Worm (Caenorhabditis elegans): ENCODE measurements around the gene rsp-6.

The rsp-6 gene

ce11 chrIV:7816402-7817102 is 25.5 kb upstream of the rsp-6 start (continued):
- TF ChIP-seq zip-4 (GFP tag; optimal IDR thresholded peaks at IDR 0.05): no peak
- TF ChIP-seq nhr-71 (tag; optimal IDR thresholded peaks at IDR 0.05): peak; percentile 56
- no peak for TF ChIP-seq ceh-82 (tag; optimal IDR thresholded peaks at IDR 0.05)
- TF ChIP-seq nhr-90 (tag; optimal IDR thresholded peaks at IDR 0.05; ENCODE audit: poor library complexity): peak; percentile 79
- no peak for TF ChIP-seq unc-86 (tag; optimal IDR thresholded peaks at IDR 0.05)
- no peak for TF ChIP-seq C16A3.4 (tag; optimal IDR thresholded peaks at IDR 0.05)
- peak; percentile 41 for TF ChIP-seq nhr-20 (tag; optimal IDR thresholded peaks at IDR 0.05)
- TF ChIP-seq fkh-4 (tag; optimal IDR thresholded peaks at IDR 0.05; ENCODE audit: borderline replicate concordance): peak; percentile 60
- no peak for TF ChIP-seq tlp-1 (tag; optimal IDR thresholded peaks at IDR 0.05)
- no peak for TF ChIP-seq unc-98 (GFP tag; IDR thresholded peaks at IDR 0.05)
- no peak for TF ChIP-seq ztf-4 (tag; optimal IDR thresholded peaks at IDR 0.05)
- TF ChIP-seq ceh-8 (GFP tag; optimal IDR thresholded peaks at IDR 0.05): no peak
- TF ChIP-seq sox-4 (tag; optimal IDR thresholded peaks at IDR 0.05): peak; percentile 64
- peak; percentile 68 for TF ChIP-seq nhr-47 (tag; optimal IDR thresholded peaks at IDR 0.05)
- no peak for TF ChIP-seq efl-3 (GFP tag; optimal IDR thresholded peaks at IDR 0.05)
- no peak for TF ChIP-seq lin-13 (GFP tag; optimal IDR thresholded peaks at IDR 0.05)
- TF ChIP-seq ceh-88 (GFP tag; IDR thresholded peaks at IDR 0.05): no peak; the same call in 1 of the 2 replicates
- no peak for TF ChIP-seq snpc-4 (tag; optimal IDR thresholded peaks at IDR 0.05)
- TF ChIP-seq aha-1 (tag; optimal IDR thresholded peaks at IDR 0.05): no peak
- TF ChIP-seq C04F5.9 (tag; optimal IDR thresholded peaks at IDR 0.05): peak; percentile 40
- no peak for TF ChIP-seq mdl-1 (tag; optimal IDR thresholded peaks at IDR 0.05)
- TF ChIP-seq elt-2 (tag; optimal IDR thresholded peaks at IDR 0.05): peak; percentile 22
- TF ChIP-seq mep-1 (tag; optimal IDR thresholded peaks at IDR 0.05): no peak
- TF ChIP-seq ceh-63 (GFP tag; optimal IDR thresholded peaks at IDR 0.05): no peak
- peak; percentile 49 for TF ChIP-seq xbp-1 (tag; optimal IDR thresholded peaks at IDR 0.05)
- no peak for TF ChIP-seq fos-1 (tag; optimal IDR thresholded peaks at IDR 0.05)
- no peak for TF ChIP-seq F16B12.6 (tag; optimal IDR thresholded peaks at IDR 0.05)
- TF ChIP-seq sup-37 (GFP tag; optimal IDR thresholded peaks at IDR 0.05): no peak
- TF ChIP-seq tbx-2 (tag; optimal IDR thresholded peaks at IDR 0.05): peak; percentile 51
- TF ChIP-seq fkh-10 (GFP tag; optimal IDR thresholded peaks at IDR 0.05): no peak
- no peak for TF ChIP-seq lin-15B (tag; optimal IDR thresholded peaks at IDR 0.05)
- peak; percentile 5 for TF ChIP-seq skn-1 (tag; optimal IDR thresholded peaks at IDR 0.05)
- peak; percentile 73 for TF ChIP-seq grh-1 (GFP tag; IDR thresholded peaks at IDR 0.05)

- TF ChIP-seq nhr-76 (tag; optimal IDR thresholded peaks at IDR 0.05) (no peak), unc-98 (GFP tag; IDR thresholded peaks at IDR 0.05) (no peak), fkh-4 (tag; optimal IDR thresholded peaks at IDR 0.05; ENCODE audit: borderline replicate concordance) (no peak), vab-15 (tag; optimal IDR thresholded peaks at IDR 0.05) (no peak), skn-1 (tag; optimal IDR thresholded peaks at IDR 0.05) (peak; percentile 21), F16B12.6 (tag; optimal IDR thresholded peaks at IDR 0.05) (peak; percentile 15), lin-13 (GFP tag; optimal IDR thresholded peaks at IDR 0.05) (no peak), egl-13 (tag; optimal IDR thresholded peaks at IDR 0.05) (no peak), irx-1 (tag; optimal IDR thresholded peaks at IDR 0.05) (no peak), aly-2 (tag; optimal IDR thresholded peaks at IDR 0.05) (no peak), ztf-4 (tag; optimal IDR thresholded peaks at IDR 0.05) (no peak), nhr-84 (tag; optimal IDR thresholded peaks at IDR 0.05) (no peak), jun-1 (tag; optimal IDR thresholded peaks at IDR 0.05) (no peak), ama-1 (optimal IDR thresholded peaks at IDR 0.05) (no peak), fos-1 (tag; optimal IDR thresholded peaks at IDR 0.05) (no peak), zag-1 (tag; optimal IDR thresholded peaks at IDR 0.05) (no peak), dsc-1 (tag; optimal IDR thresholded peaks at IDR 0.05) (peak; percentile 12), hpl-2 (GFP tag; optimal IDR thresholded peaks at IDR 0.05) (no peak), aha-1 (tag; optimal IDR thresholded peaks at IDR 0.05) (no peak), lsy-2 (tag; optimal IDR thresholded peaks at IDR 0.05) (peak; percentile 45 to 70), swsn-7 (tag; optimal IDR thresholded peaks at IDR 0.05) (peak; percentile 28), hlh-4 (tag; optimal IDR thresholded peaks at IDR 0.05) (no peak), nhr-71 (tag; optimal IDR thresholded peaks at IDR 0.05) (peak; percentile 75), mep-1 (tag; optimal IDR thresholded peaks at IDR 0.05) (peak; percentile 78), mef-2 (tag; optimal IDR thresholded peaks at IDR 0.05) (no peak), ztf-11 (tag; optimal IDR thresholded peaks at IDR 0.05) (no peak), elt-2 (tag; optimal IDR thresholded peaks at IDR 0.05) (no peak), sox-4 (tag; optimal IDR thresholded peaks at IDR 0.05) (no peak), rnt-1 (tag; optimal IDR thresholded peaks at IDR 0.05) (peak; percentile 23), lin-15B (tag; optimal IDR thresholded peaks at IDR 0.05) (no peak), nhr-237 (tag; optimal IDR thresholded peaks at IDR 0.05) (no peak)
These were observed 24.7 kb upstream of the rsp-6 start, which contains the start of gene cdgs-1 for ce11 chrIV:7815683-7816183. Gene cdgs-1 (minus strand): TSS chrIV:7815733.

Measured in whole organism, L1 larva.